Fruit fly (Drosophila melanogaster) whole organism, embryonic: ENCODE data around the gene CG33124.

Source experiments
- Aef1 ChIP-seq: fragments of 200-800 bp; sonication (Bioruptor generic); IDR thresholded peaks from 3 replicates; pipeline ENCODE4 v1.3.6; 2022; ENCODE audit warnings: missing biosample characterization, missing genetic modification characterization
- Atf6 ChIP-seq: fragments of 200-800 bp; sonication (Bioruptor generic); IDR thresholded peaks from 2 replicates; pipeline ENCODE4 v1.3.6; 2022; ENCODE audit warnings: missing biosample characterization, missing genetic modification characterization
- Awh ChIP-seq: fragments of 200-800 bp; sonication (Bioruptor generic); IDR thresholded peaks from 2 replicates; pipeline ENCODE4, ENCODE4 v1.3.6; 2022; ENCODE audit warnings: missing biosample characterization, missing genetic modification characterization
- C15 ChIP-seq: fragments of 200-800 bp; sonication (Bioruptor generic); IDR thresholded peaks from 3 replicates; pipeline ENCODE4 v1.3.6; 2022; ENCODE audit warnings: missing biosample characterization, missing genetic modification characterization
- CG11093 ChIP-seq: fragments of 200-800 bp; sonication (Bioruptor generic); IDR thresholded peaks from 3 replicates; pipeline ENCODE4 v1.3.6; 2022; ENCODE audit warnings: missing biosample characterization, missing genetic modification characterization
- CG12299 ChIP-seq: fragments of 200-800 bp; sonication (Bioruptor generic); optimal IDR thresholded peaks from 2 replicates; lab custom pipeline; 2018; ENCODE audit warnings: missing biosample characterization, mild to moderate bottlenecking, missing genetic modification characterization
- CG12769 ChIP-seq: fragments of 200-800 bp; sonication (Bioruptor generic); optimal IDR thresholded peaks from 2 replicates; lab custom pipeline; 2019; ENCODE audit warnings: missing biosample characterization, mild to moderate bottlenecking, missing genetic modification characterization, moderate library complexity
- CG13296 ChIP-seq: fragments of 200-800 bp; sonication (Bioruptor generic); optimal IDR thresholded peaks from 3 replicates; lab custom pipeline; 2018; ENCODE audit warnings: missing biosample characterization, mild to moderate bottlenecking, missing genetic modification characterization
- CG15514 ChIP-seq: fragments of 200-800 bp; sonication (Bioruptor generic); optimal IDR thresholded peaks from 3 replicates; lab custom pipeline; 2017; ENCODE audit warnings: missing biosample characterization, missing genetic modification characterization, mild to moderate bottlenecking, moderate library complexity, missing genetic modification reagents
- CG17328 ChIP-seq: fragments of 200-800 bp; sonication (Bioruptor generic); IDR thresholded peaks from 2 replicates; pipeline ENCODE4 v1.3.6; 2022; ENCODE audit warnings: missing biosample characterization, missing genetic modification characterization
- CG17612 ChIP-seq: fragments of 200-800 bp; sonication (Bioruptor generic); IDR thresholded peaks from 2 replicates; pipeline ENCODE4 v1.3.6; 2022; ENCODE audit warnings: missing biosample characterization, missing genetic modification characterization
- CG1792 ChIP-seq: fragments of 200-800 bp; sonication (Bioruptor generic); optimal IDR thresholded peaks from 2 replicates; lab custom pipeline; 2016; ENCODE audit warnings: missing biosample characterization, missing genetic modification characterization
- CG18764 ChIP-seq: fragments of 200-800 bp; sonication (Bioruptor generic); optimal IDR thresholded peaks from 3 replicates; lab custom pipeline; 2016; ENCODE audit warnings: missing biosample characterization, missing genetic modification characterization
- CG2116 ChIP-seq: fragments of 200-800 bp; sonication (Bioruptor generic); optimal IDR thresholded peaks from 3 replicates; lab custom pipeline; 2018; ENCODE audit warnings: missing biosample characterization, mild to moderate bottlenecking, missing genetic modification characterization
- CG2889 ChIP-seq: fragments of 200-800 bp; sonication (Bioruptor generic); IDR thresholded peaks from 3 replicates; pipeline ENCODE4 v1.3.6; 2022; ENCODE audit warnings: missing biosample characterization, missing genetic modification characterization
- CG3407 ChIP-seq: fragments of 200-800 bp; sonication (Bioruptor generic); optimal IDR thresholded peaks from 2 replicates; lab custom pipeline; 2018; ENCODE audit warnings: missing biosample characterization, mild to moderate bottlenecking, missing genetic modification characterization
- CG4282 ChIP-seq: fragments of 200-800 bp; sonication (Bioruptor generic); optimal IDR thresholded peaks from 2 replicates; lab custom pipeline; 2016; ENCODE audit warnings: missing biosample characterization, missing genetic modification characterization
- CG5180 ChIP-seq: fragments of 200-800 bp; sonication (Bioruptor generic); optimal IDR thresholded peaks from 3 replicates; lab custom pipeline; 2017; ENCODE audit warnings: missing biosample characterization, missing genetic modification characterization, mild to moderate bottlenecking, moderate library complexity, missing genetic modification reagents
- CG6254 ChIP-seq: fragments of 200-800 bp; sonication (Bioruptor generic); optimal IDR thresholded peaks from 3 replicates; lab custom pipeline; 2017; ENCODE audit warnings: mild to moderate bottlenecking, missing biosample characterization, missing genetic modification reagents, missing genetic modification characterization
- CG7928 ChIP-seq: fragments of 200-800 bp; sonication (Bioruptor generic); optimal IDR thresholded peaks from 2 replicates; lab custom pipeline; 2017; ENCODE audit warnings: missing biosample characterization, mild to moderate bottlenecking, missing genetic modification characterization
- CG8944 ChIP-seq: fragments of 200-800 bp; sonication (Bioruptor generic); optimal IDR thresholded peaks from 3 replicates; lab custom pipeline; 2016; ENCODE audit warnings: missing biosample characterization, missing genetic modification characterization
- CG9932 ChIP-seq: fragments of 200-800 bp; sonication (Bioruptor generic); IDR thresholded peaks from 2 replicates; pipeline ENCODE4 v1.3.6; 2022; ENCODE audit warnings: missing biosample characterization, missing genetic modification characterization
- Fer1 ChIP-seq: fragments of 200-800 bp; sonication (Bioruptor generic); optimal IDR thresholded peaks from 2 replicates; lab custom pipeline; 2017; ENCODE audit warnings: missing biosample characterization, mild to moderate bottlenecking, missing genetic modification characterization
- HmgD ChIP-seq: fragments of 200-800 bp; sonication (Bioruptor generic); optimal IDR thresholded peaks from 3 replicates; lab custom pipeline; 2016; ENCODE audit warnings: missing biosample characterization, missing genetic modification characterization
- Lim3 ChIP-seq: fragments of 200-800 bp; sonication (Bioruptor generic); IDR thresholded peaks from 2 replicates; pipeline ENCODE4 v1.3.6; 2022; ENCODE audit warnings: missing biosample characterization, missing genetic modification characterization
- Oaz ChIP-seq: fragments of 200-800 bp; sonication (Bioruptor generic); IDR thresholded peaks from 2 replicates; pipeline ENCODE4 v1.3.6; 2022; ENCODE audit warnings: missing biosample characterization, missing genetic modification characterization
- Opbp ChIP-seq: fragments of 200-800 bp; sonication (Bioruptor generic); IDR thresholded peaks from 3 replicates; pipeline ENCODE4 v1.3.6; 2022; ENCODE audit warnings: missing biosample characterization, missing genetic modification characterization; ENCODE audit not compliant: partially characterized antibody
- Optix ChIP-seq: fragments of 200-800 bp; sonication (Bioruptor generic); IDR thresholded peaks from 3 replicates; pipeline ENCODE4 v1.3.6; 2022; ENCODE audit warnings: missing biosample characterization, missing genetic modification characterization
- TFAM ChIP-seq: fragments of 200-800 bp; sonication (Bioruptor generic); optimal IDR thresholded peaks from 2 replicates; lab custom pipeline; 2017; ENCODE audit warnings: missing biosample characterization, missing genetic modification characterization, inconsistent platforms
- YL-1 ChIP-seq: fragments of 200-800 bp; sonication (Bioruptor generic); optimal IDR thresholded peaks from 3 replicates; lab custom pipeline; 2017; ENCODE audit warnings: missing biosample characterization, mild to moderate bottlenecking, missing genetic modification characterization
- ara ChIP-seq: fragments of 200-800 bp; sonication (Bioruptor generic); IDR thresholded peaks from 2 replicates; pipeline ENCODE4 v1.3.6; 2022; ENCODE audit warnings: missing biosample characterization, missing genetic modification characterization
- crc ChIP-seq: fragments of 200-800 bp; sonication (Bioruptor generic); optimal IDR thresholded peaks from 2 replicates; lab custom pipeline; 2016; ENCODE audit warnings: missing biosample characterization, missing genetic modification characterization
- dmrt99B ChIP-seq: fragments of 200-800 bp; sonication (Bioruptor generic); optimal IDR thresholded peaks from 2 replicates; lab custom pipeline; 2018; ENCODE audit warnings: missing biosample characterization, mild to moderate bottlenecking, missing genetic modification characterization, moderate library complexity
- ewg ChIP-seq: fragments of 200-800 bp; sonication (Bioruptor generic); optimal IDR thresholded peaks from 3 replicates; lab custom pipeline; 2017; ENCODE audit warnings: mild to moderate bottlenecking, missing biosample characterization, missing genetic modification reagents, missing genetic modification characterization
- fd64A ChIP-seq: fragments of 200-800 bp; sonication (Bioruptor generic); optimal IDR thresholded peaks from 3 replicates; lab custom pipeline; 2018; ENCODE audit warnings: missing biosample characterization, mild to moderate bottlenecking, missing genetic modification characterization
- grau ChIP-seq: fragments of 200-800 bp; optimal IDR thresholded peaks from 3 replicates; lab custom pipeline; 2019; ENCODE audit warnings: missing biosample characterization, mild to moderate bottlenecking, missing genetic modification characterization, moderate library complexity
- jing ChIP-seq: fragments of 200-800 bp; sonication (Bioruptor generic); optimal IDR thresholded peaks from 2 replicates; lab custom pipeline; 2018; ENCODE audit warnings: missing biosample characterization, mild to moderate bottlenecking, missing genetic modification characterization
- kah ChIP-seq: fragments of 200-800 bp; sonication (Bioruptor generic); optimal IDR thresholded peaks from 2 replicates; lab custom pipeline; 2018; ENCODE audit warnings: missing biosample characterization, mild to moderate bottlenecking, missing genetic modification characterization
- lola ChIP-seq, 3 experiments: fragments of >200 bp in 2 of 3; fragments of 200-800 bp in 1 of 3; sonication (Bioruptor generic) in 1 of 3; optimal IDR thresholded peaks; 2 replicates each; lab custom pipeline; 2017 to 2019; ENCODE audit warnings: missing biosample characterization in 3 of 3, missing genetic modification characterization in 3 of 3, mild to moderate bottlenecking in 1 of 3, moderate library complexity in 1 of 3
- luna ChIP-seq: fragments of 200-800 bp; sonication (Bioruptor generic); optimal IDR thresholded peaks from 2 replicates; lab custom pipeline; 2016; ENCODE audit warnings: missing biosample characterization, missing genetic modification characterization
- oc ChIP-seq: fragments of 200-800 bp; sonication (Bioruptor generic); optimal IDR thresholded peaks from 2 replicates; lab custom pipeline; 2018; ENCODE audit warnings: missing biosample characterization, mild to moderate bottlenecking, missing genetic modification characterization, moderate library complexity
- p53 ChIP-seq: fragments of 200-800 bp; sonication (Bioruptor generic); optimal IDR thresholded peaks from 2 replicates; lab custom pipeline; 2016; ENCODE audit warnings: missing biosample characterization, missing genetic modification characterization
- peb ChIP-seq: fragments of 200-800 bp; sonication (Bioruptor generic); IDR thresholded peaks from 2 replicates; pipeline ENCODE4 v1.3.6; 2022; ENCODE audit warnings: missing biosample characterization, missing genetic modification characterization
- psq ChIP-seq: fragments of 200-800 bp; sonication (Bioruptor generic); optimal IDR thresholded peaks from 2 replicates; lab custom pipeline; 2017; ENCODE audit warnings: missing biosample characterization, missing genetic modification characterization
- pum ChIP-seq: fragments of 200-800 bp; sonication (Bioruptor generic); optimal IDR thresholded peaks from 2 replicates; lab custom pipeline; 2016; ENCODE audit warnings: missing biosample characterization, missing genetic modification characterization
- ranshi ChIP-seq: fragments of 200-800 bp; sonication (Bioruptor generic); IDR thresholded peaks from 2 replicates; pipeline ENCODE4 v1.3.6; 2022; ENCODE audit warnings: missing biosample characterization, missing genetic modification characterization
- tap ChIP-seq: fragments of 200-800 bp; optimal IDR thresholded peaks from 3 replicates; lab custom pipeline; 2019; ENCODE audit warnings: missing biosample characterization, mild to moderate bottlenecking, missing genetic modification characterization, moderate library complexity
- tio ChIP-seq: fragments of 200-800 bp; sonication (Bioruptor generic); optimal IDR thresholded peaks from 2 replicates; lab custom pipeline; 2017; ENCODE audit warnings: missing biosample characterization, missing genetic modification characterization, inconsistent platforms
- vvl ChIP-seq: fragments of 200-800 bp; sonication (Bioruptor generic); IDR thresholded peaks from 2 replicates; pipeline ENCODE4 v1.3.6; 2022; ENCODE audit warnings: missing biosample characterization, missing genetic modification characterization
- z ChIP-seq: fragments of 200-800 bp; sonication (Bioruptor generic); IDR thresholded peaks from 3 replicates; pipeline ENCODE4 v1.3.6; 2022; ENCODE audit warnings: missing biosample characterization, missing genetic modification characterization
- zen2 ChIP-seq: fragments of 200-800 bp; sonication (Bioruptor generic); IDR thresholded peaks from 3 replicates; pipeline ENCODE4 v1.3.6; 2022; ENCODE audit warnings: missing biosample characterization, missing genetic modification characterization; ENCODE audit not compliant: partially characterized antibody
- zfh1 ChIP-seq: fragments of 200-800 bp; sonication (Bioruptor generic); IDR thresholded peaks from 3 replicates; pipeline ENCODE4 v1.3.6; 2022; ENCODE audit warnings: missing biosample characterization, missing genetic modification characterization

The CG33124 gene

DNA sequence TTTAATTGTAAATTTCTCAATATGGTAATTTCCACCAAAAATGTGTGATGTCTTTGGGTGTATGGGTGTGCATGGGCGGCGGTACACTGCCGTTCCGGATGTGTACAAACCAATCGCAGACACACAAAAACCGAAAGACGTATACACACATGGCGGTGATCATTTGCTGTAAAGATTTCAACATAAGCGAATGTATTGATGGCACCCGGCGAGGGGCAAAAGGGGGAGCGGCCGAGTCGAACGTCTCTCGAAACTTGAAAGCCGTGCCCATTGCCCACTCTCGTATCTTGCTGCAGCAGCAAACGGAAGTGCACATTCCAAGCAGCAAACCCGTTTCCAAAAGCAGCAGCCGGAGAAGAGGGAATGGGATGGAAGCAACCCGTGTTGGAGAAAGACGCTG lies 46.6 kb downstream of the CG33124 start (continued):
- TF ChIP-seq pum (GFP tag; lab: Kevin White, UChicago) (no peak), oc (tag; lab: Kevin White, UChicago) (peak; percentile 56), CG5180 (GFP tag; lab: Kevin White, UChicago) (no peak), CG8944 (GFP tag; lab: Kevin White, UChicago) (no peak), Fer1 (GFP tag; lab: Kevin White, UChicago) (no peak), zfh1 (GFP tag; lab: Robert Waterston, UW) (0 out of 3 replicates have a peak, but pooled peaks have one; percentile 7), lola (GFP tag; optimal IDR thresholded peaks at IDR 0.05; lab: Kevin White, UChicago) (no peak), jing (GFP tag; lab: Kevin White, UChicago) (no peak), CG12769 (peak; percentile 85), Lim3 (no peak), Optix (no peak), tap (tag; lab: Kevin White, UChicago) (no peak), zen2 (0 out of 3 replicates have a peak, but pooled peaks have one; percentile 26), CG1792 (no peak), psq (GFP tag; lab: Kevin White, UChicago) (no peak), CG17328 (no peak), CG6254 (GFP tag; lab: Kevin White, UChicago) (no peak), z (GFP tag; lab: Robert Waterston, UW) (peak; percentile 49; the same call in 1 of the 3 replicates), fd64A (peak; percentile 11), CG11093 (no peak), luna (GFP tag; lab: Kevin White, UChicago) (no peak), CG7928 (no peak), peb (GFP tag; lab: Robert Waterston, UW) (no peak), grau (tag; lab: Kevin White, UChicago) (no peak), C15 (GFP tag; lab: Robert Waterston, UW) (no peak), CG18764 (GFP tag; lab: Kevin White, UChicago) (no peak), Atf6 (no peak), tio (GFP tag; lab: Kevin White, UChicago) (no peak), TFAM (GFP tag; lab: Kevin White, UChicago) (no peak), ranshi (GFP tag; lab: Robert Waterston, UW) (0 out of 2 replicates have a peak, but pooled peaks have one; percentile 1), HmgD (GFP tag; lab: Kevin White, UChicago) (no peak), ewg (no peak), dmrt99B (tag; lab: Kevin White, UChicago) (no peak), CG2889 (GFP tag; lab: Robert Waterston, UW) (no peak), CG3407 (GFP tag; lab: Kevin White, UChicago) (no peak), crc (GFP tag; lab: Kevin White, UChicago) (no peak), CG4282 (GFP tag; lab: Kevin White, UChicago) (no peak), kah (GFP tag; lab: Kevin White, UChicago) (no peak), ara (GFP tag; lab: Robert Waterston, UW) (no peak; the same call in 1 of the 2 replicates), Awh (peak; percentile 29; the same call in 1 of the 2 replicates), YL-1 (GFP tag; lab: Kevin White, UChicago) (no peak), p53 (GFP tag; lab: Kevin White, UChicago) (no peak), CG2116 (GFP tag; lab: Kevin White, UChicago) (no peak), Oaz (GFP tag; lab: Robert Waterston, UW) (no peak), vvl (GFP tag; lab: Robert Waterston, UW) (peak; percentile 52; the same call in 1 of the 2 replicates), CG13296 (GFP tag; lab: Kevin White, UChicago) (no peak), Opbp (GFP tag; lab: Robert Waterston, UW) (0 out of 3 replicates have a peak, but pooled peaks have one; percentile 31), CG17612 (GFP tag; lab: Robert Waterston, UW) (no peak), CG15514 (GFP tag; lab: Kevin White, UChicago) (no peak), Aef1 (GFP tag; lab: Robert Waterston, UW) (no peak), CG9932 (GFP tag; lab: Robert Waterston, UW) (no peak), CG12299 (no peak)
